Fruit fly (Drosophila melanogaster): ENCODE results near the gene CG12729.
A peak's percentile ranks its signal among the peaks of the same experiment; 100 is the strongest.

CG12729 gene

dm6 chrX:5880139-5880924, 35.3 kb downstream of the CG12729 start (continued):
- peak; percentile 49 for TF ChIP-seq CoRest (tag; optimal IDR thresholded peaks at IDR 0.05)
- peak; percentile 95 for TF ChIP-seq cg (GFP tag; optimal IDR thresholded peaks at IDR 0.05)
- TF ChIP-seq sob (GFP tag; IDR thresholded peaks at IDR 0.05) = peak; percentile 48; the same call in 1 of the 2 replicates
- no peak for TF ChIP-seq CG42726 (GFP tag; IDR thresholded peaks at IDR 0.05; ENCODE audit: partially characterized antibody)
- TF ChIP-seq Usf (GFP tag; optimal IDR thresholded peaks at IDR 0.05) = no peak
- TF ChIP-seq Bdp1 (GFP tag; optimal IDR thresholded peaks at IDR 0.05) = no peak
- no peak for TF ChIP-seq CG1602 (GFP tag; optimal IDR thresholded peaks at IDR 0.05)
- no peak for TF ChIP-seq CG3726 (GFP tag; IDR thresholded peaks at IDR 0.05)
- peak; percentile 87 for TF ChIP-seq CG4360 (GFP tag; IDR thresholded peaks at IDR 0.05)
- peak; percentile 66; the same call in 2 of the 3 replicates for TF ChIP-seq dysf (GFP tag; IDR thresholded peaks at IDR 0.05)
- peak; percentile 36 for TF ChIP-seq az2 (GFP tag; optimal IDR thresholded peaks at IDR 0.05)
- no peak for TF ChIP-seq sr (GFP tag; IDR thresholded peaks at IDR 0.05)
- peak; percentile 43 for TF ChIP-seq unpg (GFP tag; optimal IDR thresholded peaks at IDR 0.05)
- peak; percentile 81 for TF ChIP-seq row (GFP tag; IDR thresholded peaks at IDR 0.05)
- TF ChIP-seq chm (GFP tag; IDR thresholded peaks at IDR 0.05) = no peak
- peak; percentile 70 for TF ChIP-seq CG14014 (GFP tag; IDR thresholded peaks at IDR 0.05)
- no peak for TF ChIP-seq insv (GFP tag; optimal IDR thresholded peaks at IDR 0.05)
- peak; percentile 60; the same call in 2 of the 3 replicates for TF ChIP-seq ci (GFP tag; IDR thresholded peaks at IDR 0.05)
- TF ChIP-seq fd3F (GFP tag; optimal IDR thresholded peaks at IDR 0.05) = no peak
- TF ChIP-seq CG11504 (tag; optimal IDR thresholded peaks at IDR 0.05) = peak; percentile 52
- TF ChIP-seq CG18619 (GFP tag; optimal IDR thresholded peaks at IDR 0.05) = no peak
- TF ChIP-seq CG11456 (GFP tag; IDR thresholded peaks at IDR 0.05) = peak; percentile 33; the same call in 1 of the 3 replicates
- TF ChIP-seq gro (GFP tag; optimal IDR thresholded peaks at IDR 0.05) = peak; percentile 7
- TF ChIP-seq Bgb (GFP tag; IDR thresholded peaks at IDR 0.05; ENCODE audit: partially characterized antibody) = no peak
- peak; percentile 54; the same call in 1 of the 2 replicates for TF ChIP-seq Atf6 (GFP tag; IDR thresholded peaks at IDR 0.05)
- peak; percentile 40 for TF ChIP-seq nau (GFP tag; optimal IDR thresholded peaks at IDR 0.05)
- TF ChIP-seq CG17328 (GFP tag; IDR thresholded peaks at IDR 0.05) = 0 out of 2 replicates have a peak, but pooled peaks have one; percentile 23
- TF ChIP-seq CG33213 (GFP tag; optimal IDR thresholded peaks at IDR 0.05) = peak; percentile 20
- TF ChIP-seq danr (GFP tag; IDR thresholded peaks at IDR 0.05) = no peak
- TF ChIP-seq pzg (GFP tag; optimal IDR thresholded peaks at IDR 0.05) = no peak
- no peak for TF ChIP-seq C15 (GFP tag; IDR thresholded peaks at IDR 0.05)
- TF ChIP-seq bcd (GFP tag; optimal IDR thresholded peaks at IDR 0.05) = no peak
- TF ChIP-seq H2.0 (GFP tag; IDR thresholded peaks at IDR 0.05) = no peak
- TF ChIP-seq Mes4 (GFP tag; optimal IDR thresholded peaks at IDR 0.05) = no peak
- no peak for TF ChIP-seq amos (GFP tag; IDR thresholded peaks at IDR 0.05; ENCODE audit: partially characterized antibody)
- TF ChIP-seq CG1832 (GFP tag; optimal IDR thresholded peaks at IDR 0.05) = no peak
- TF ChIP-seq ftz-f1 (GFP tag; optimal IDR thresholded peaks at IDR 0.05) = no peak
- TF ChIP-seq BtbVII (GFP tag; optimal IDR thresholded peaks at IDR 0.05) = no peak
- TF ChIP-seq Hr3 (GFP tag; optimal IDR thresholded peaks at IDR 0.05) = peak; percentile 36
- no peak for TF ChIP-seq NK7.1 (GFP tag; optimal IDR thresholded peaks at IDR 0.05)
- no peak for TF ChIP-seq Trl (optimal IDR thresholded peaks at IDR 0.05)
- peak; percentile 47 for TF ChIP-seq Trl (GFP tag; optimal IDR thresholded peaks at IDR 0.05)
- TF ChIP-seq CG17568 (GFP tag; optimal IDR thresholded peaks at IDR 0.05) = no peak
- TF ChIP-seq CG32772 (GFP tag; IDR thresholded peaks at IDR 0.05) = 0 out of 2 replicates have a peak, but pooled peaks have one; percentile 11
- no peak for TF ChIP-seq CG12236 (GFP tag; optimal IDR thresholded peaks at IDR 0.05)
- no peak for TF ChIP-seq ato (GFP tag; IDR thresholded peaks at IDR 0.05; ENCODE audit: partially characterized antibody)
- peak; percentile 5 for TF ChIP-seq CG11723 (GFP tag; optimal IDR thresholded peaks at IDR 0.05)
- TF ChIP-seq Nf-YA (GFP tag; IDR thresholded peaks at IDR 0.05) = no peak
- TF ChIP-seq CG5180 (GFP tag; optimal IDR thresholded peaks at IDR 0.05) = no peak
- peak; percentile 9; the same call in 1 of the 3 replicates for TF ChIP-seq CG34422 (GFP tag; IDR thresholded peaks at IDR 0.05)
